Worm (Caenorhabditis elegans): ENCODE measurements around the gene tasp-1.

tasp-1 gene

DNA sequence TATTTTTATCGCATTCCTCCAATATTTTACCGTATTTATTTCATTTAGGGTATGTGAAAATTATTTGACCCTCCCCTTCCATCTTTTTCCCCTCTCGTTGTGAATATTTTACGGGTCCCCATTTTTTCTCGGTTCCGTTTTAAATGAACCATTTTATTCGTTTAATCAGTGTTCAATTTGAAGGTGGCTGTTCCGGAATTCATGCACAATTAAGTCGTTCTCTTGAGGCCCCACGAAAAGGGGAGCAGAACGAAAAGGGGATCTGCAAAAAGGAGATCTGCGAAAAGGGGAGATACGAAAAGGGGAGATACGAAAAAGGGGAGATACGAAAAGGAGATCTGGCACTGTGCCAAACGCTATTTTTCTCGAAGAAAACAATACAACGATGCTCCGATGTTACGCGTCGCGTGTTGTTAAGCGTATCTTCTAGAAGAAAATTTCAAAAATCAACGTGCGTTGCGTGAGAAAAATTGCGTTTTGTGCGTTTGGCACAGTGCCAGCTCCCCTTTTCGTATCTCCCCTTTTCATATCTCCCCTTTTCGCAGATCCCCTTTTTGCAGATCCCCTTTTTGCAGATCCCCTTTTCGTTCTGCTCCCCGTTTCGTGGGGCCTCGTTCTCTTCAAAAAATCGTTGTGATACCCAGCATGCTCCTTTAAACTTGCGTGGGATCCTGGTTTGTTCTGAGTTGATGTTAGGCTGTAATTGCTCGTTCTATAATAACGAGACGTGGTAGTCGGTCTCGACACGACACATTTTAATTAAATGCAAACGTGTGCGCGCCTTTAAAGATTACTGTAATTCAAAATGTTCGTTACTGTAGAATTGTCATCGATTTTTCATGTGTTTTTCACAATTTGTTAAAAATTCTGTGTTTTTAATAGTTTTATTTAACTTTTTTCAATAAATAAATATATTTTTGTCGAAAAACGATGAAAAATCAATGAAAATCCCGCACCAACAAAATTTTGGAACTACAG, 52.0 kb downstream of the tasp-1 start (continued):
- TF ChIP-seq ama-1 (optimal IDR thresholded peaks at IDR 0.05) (no peak), ama-1 (GFP tag; optimal IDR thresholded peaks at IDR 0.05) (peak in 1 of 2 experiments; percentile 78), Y95B8A.8 (GFP tag; IDR thresholded peaks at IDR 0.05) (peak; percentile 97), B0035.1 (tag; optimal IDR thresholded peaks at IDR 0.05) (no peak), F57A8.1 (GFP tag; optimal IDR thresholded peaks at IDR 0.05) (no peak), snpc-4 (GFP tag; optimal IDR thresholded peaks at IDR 0.05) (peak; percentile 41), snpc-4 (tag; optimal IDR thresholded peaks at IDR 0.05) (no peak), let-526 (GFP tag; IDR thresholded peaks at IDR 0.05) (no peak), nfya-1 (tag; optimal IDR thresholded peaks at IDR 0.05; ENCODE audit: borderline replicate concordance, insufficient read depth) (no peak), madf-8 (GFP tag; conservative IDR thresholded peaks at IDR 0.05) (peak; percentile 58), Y53G8AR.9 (GFP tag; conservative IDR thresholded peaks at IDR 0.05) (peak; percentile 92), cebp-1 (GFP tag; IDR thresholded peaks at IDR 0.05) (no peak), cebp-1 (tag; optimal IDR thresholded peaks at IDR 0.05) (peak; percentile 15), T07F8.4 (tag; optimal IDR thresholded peaks at IDR 0.05) (no peak), K11D2.4 (GFP tag; IDR thresholded peaks at IDR 0.05) (peak; percentile 44; the same call in 1 of the 2 replicates), sptf-2 (GFP tag; optimal IDR thresholded peaks at IDR 0.05) (no peak), T26A5.8 (tag; optimal IDR thresholded peaks at IDR 0.05) (no peak), hsf-1 (GFP tag; IDR thresholded peaks at IDR 0.05) (peak; percentile 96), nhr-80 (tag; optimal IDR thresholded peaks at IDR 0.05) (no peak), lin-54 (GFP tag; optimal IDR thresholded peaks at IDR 0.05) (peak; percentile 56), athp-1 (tag; optimal IDR thresholded peaks at IDR 0.05) (peak; percentile 36), unc-62 (GFP tag; optimal IDR thresholded peaks at IDR 0.05) (no peak), atf-7 (tag; optimal IDR thresholded peaks at IDR 0.05) (no peak), Y53F4B.3 (GFP tag; IDR thresholded peaks at IDR 0.05) (peak; percentile 86), egl-44 (GFP tag; IDR thresholded peaks at IDR 0.05) (peak; percentile 69), F10E7.11 (tag; optimal IDR thresholded peaks at IDR 0.05) (no peak), xnd-1 (tag; optimal IDR thresholded peaks at IDR 0.05) (peak; percentile 0), rpc-1 (optimal IDR thresholded peaks at IDR 0.05) (no peak), rpc-1 (tag; optimal IDR thresholded peaks at IDR 0.05) (no peak), B0336.3 (GFP tag; IDR thresholded peaks at IDR 0.05) (peak; percentile 10), mes-4 (tag; optimal IDR thresholded peaks at IDR 0.05) (no peak), lag-1 (GFP tag; IDR thresholded peaks at IDR 0.05) (no peak), Y79H2A.3 (GFP tag; conservative IDR thresholded peaks at IDR 0.05) (peak; percentile 93), pbrm-1 (GFP tag; IDR thresholded peaks at IDR 0.05) (peak; percentile 67; the same call in 1 of the 2 replicates), F33H1.4 (GFP tag; IDR thresholded peaks at IDR 0.05) (peak; percentile 65), snpc-1.1 (tag; optimal IDR thresholded peaks at IDR 0.05; ENCODE audit: insufficient read depth) (no peak), madf-3 (GFP tag; IDR thresholded peaks at IDR 0.05) (peak; percentile 83; the same call in 1 of the 2 replicates), mcd-1 (GFP tag; IDR thresholded peaks at IDR 0.05) (peak; percentile 55), somi-1 (GFP tag; optimal IDR thresholded peaks at IDR 0.05) (no peak), mel-28 (tag; optimal IDR thresholded peaks at IDR 0.05; ENCODE audit: borderline replicate concordance) (no peak), ekl-4 (GFP tag; IDR thresholded peaks at IDR 0.05) (peak; percentile 85), C17E4.6 (GFP tag; IDR thresholded peaks at IDR 0.05) (peak; percentile 92), F23B12.7 (tag; optimal IDR thresholded peaks at IDR 0.05; ENCODE audit: insufficient read depth) (no peak), die-1 (tag; optimal IDR thresholded peaks at IDR 0.05) (peak; percentile 51), hrde-1 (tag; optimal IDR thresholded peaks at IDR 0.05; ENCODE audit: borderline replicate concordance) (peak; percentile 68), lin-26 (GFP tag; IDR thresholded peaks at IDR 0.05) (peak; percentile 91), F52B5.7 (tag; optimal IDR thresholded peaks at IDR 0.05) (peak; percentile 28)

Data from whole organism, young adult.